Fruit fly (Drosophila melanogaster) Kc167 (cell line): ENCODE results near the gene yellow-k.

ENCODE experiments used
- psq ChIP-seq: fragments of >200 bp; optimal IDR thresholded peaks from 2 replicates; lab custom pipeline; 2017; ENCODE audit warnings: missing external identifiers
- ttk ChIP-seq: sonication (Bioruptor generic); optimal IDR thresholded peaks from 2 replicates; lab custom pipeline; 2017; ENCODE audit warnings: missing external identifiers

DNA sequence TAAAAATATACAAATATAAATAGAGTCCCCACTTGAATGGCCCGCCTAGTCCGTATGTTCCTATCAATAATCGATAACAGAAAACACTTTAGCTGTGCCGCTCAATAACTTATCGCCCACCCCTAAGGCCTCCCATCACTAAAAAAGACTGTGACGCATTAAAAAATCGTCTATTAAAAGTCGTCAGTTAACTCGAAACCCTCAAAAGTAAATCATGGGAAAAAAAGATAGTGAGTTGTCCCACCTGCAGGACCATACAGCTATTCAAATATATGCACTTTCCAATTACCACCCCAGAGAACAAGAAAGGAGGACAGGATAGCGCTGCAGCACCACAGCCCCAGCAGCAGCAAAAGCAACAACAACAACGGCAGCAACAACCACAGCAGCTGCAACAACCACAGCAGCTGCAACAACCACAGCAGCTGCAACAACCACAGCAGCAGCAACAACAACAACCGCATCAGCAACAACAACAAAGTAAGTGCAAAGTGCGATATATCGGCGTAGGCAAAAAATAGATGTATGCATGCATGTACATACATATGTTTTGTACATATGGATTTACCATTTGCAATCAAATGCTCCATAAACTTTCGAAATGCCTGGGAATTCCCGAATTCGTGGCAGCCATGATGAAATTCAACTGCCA, 33.7 kb downstream of the yellow-k start, which contains the start of gene AGO2:
- TF ChIP-seq psq (lab: Kevin White, UChicago) (no peak), ttk (no peak)
